Worm (Caenorhabditis elegans) whole organism, late embryonic: ENCODE measurements around the gene sru-39.

Experiments used
- C38D4.7 ChIP-seq: fragments of 200-800 bp; sonication (Bioruptor generic); optimal IDR thresholded peaks from 2 replicates; lab custom pipeline; 2018; ENCODE audit warnings: mild to moderate bottlenecking, missing genetic modification characterization, moderate library complexity, missing compliant biosample characterization
- ama-1 ChIP-seq: fragments of 150-350 bp; optimal IDR thresholded peaks from 2 replicates; lab custom pipeline; 2014
- ceh-14 ChIP-seq: sonication (generic microtip); optimal IDR thresholded peaks from 2 replicates; lab custom pipeline; 2016; ENCODE audit warnings: missing genotype, missing genetic modification characterization, missing compliant biosample characterization
- ceh-2 ChIP-seq: sonication (generic microtip); optimal IDR thresholded peaks from 2 replicates; lab custom pipeline; 2016; ENCODE audit warnings: missing genotype, missing genetic modification characterization, missing compliant biosample characterization
- ceh-22 ChIP-seq: sonication (generic microtip); optimal IDR thresholded peaks from 2 replicates; lab custom pipeline; 2017; ENCODE audit warnings: missing biosample characterization, missing genetic modification characterization
- ceh-30 ChIP-seq: fragments of 150-350 bp; optimal IDR thresholded peaks from 2 replicates; lab custom pipeline; 2014; ENCODE audit warnings: missing biosample characterization, missing genetic modification characterization
- che-1 ChIP-seq: sonication (generic microtip); optimal IDR thresholded peaks from 2 replicates; lab custom pipeline; 2016; ENCODE audit warnings: mild to moderate bottlenecking, missing genetic modification characterization, missing compliant biosample characterization
- dve-1 ChIP-seq: sonication (generic microtip); optimal IDR thresholded peaks from 2 replicates; lab custom pipeline; 2017; ENCODE audit warnings: antibody characterized with exemption, mild to moderate bottlenecking, missing genetic modification characterization, missing compliant biosample characterization
- elt-2 ChIP-seq: sonication (generic microtip); optimal IDR thresholded peaks from 2 replicates; lab custom pipeline; 2016; ENCODE audit warnings: missing genetic modification reagents, missing genetic modification characterization, missing compliant biosample characterization
- ets-4 ChIP-seq: sonication (generic microtip); optimal IDR thresholded peaks from 2 replicates; lab custom pipeline; 2016; ENCODE audit warnings: missing genetic modification characterization, missing compliant biosample characterization
- fkh-6 ChIP-seq: sonication (generic microtip); optimal IDR thresholded peaks from 2 replicates; lab custom pipeline; 2016; ENCODE audit warnings: missing genetic modification characterization, missing compliant biosample characterization
- hlh-13 ChIP-seq: fragments of 200-800 bp; sonication (Bioruptor generic); optimal IDR thresholded peaks from 2 replicates; lab custom pipeline; 2018; ENCODE audit warnings: mild to moderate bottlenecking, missing genetic modification characterization, missing compliant biosample characterization
- hlh-15 ChIP-seq: sonication (generic microtip); optimal IDR thresholded peaks from 2 replicates; lab custom pipeline; 2016; ENCODE audit warnings: missing genetic modification characterization, missing compliant biosample characterization
- hlh-30 ChIP-seq: sonication (generic microtip); optimal IDR thresholded peaks from 2 replicates; lab custom pipeline; 2017; ENCODE audit warnings: antibody characterized with exemption, missing genetic modification characterization, missing compliant biosample characterization; ENCODE audit not compliant: insufficient read depth
- lin-11 ChIP-seq: fragments of 200-800 bp; sonication (Bioruptor generic); optimal IDR thresholded peaks from 2 replicates; lab custom pipeline; 2018; ENCODE audit warnings: mild to moderate bottlenecking, missing genetic modification characterization, missing compliant biosample characterization
- mec-3 ChIP-seq: sonication (generic microtip); optimal IDR thresholded peaks from 2 replicates; lab custom pipeline; 2016; ENCODE audit warnings: borderline replicate concordance, missing genetic modification characterization, missing compliant biosample characterization
- npax-4 ChIP-seq: sonication (generic microtip); optimal IDR thresholded peaks from 2 replicates; lab custom pipeline; 2016; ENCODE audit warnings: missing genetic modification characterization, missing compliant biosample characterization
- pag-3 ChIP-seq: sonication (generic microtip); optimal IDR thresholded peaks from 2 replicates; lab custom pipeline; 2016; ENCODE audit warnings: missing compliant biosample characterization, missing genetic modification characterization, borderline replicate concordance
- pax-1 ChIP-seq: fragments of 150-350 bp; optimal IDR thresholded peaks from 2 replicates; lab custom pipeline; 2014; ENCODE audit warnings: missing biosample characterization, missing genetic modification characterization
- pha-4 ChIP-seq: fragments of 150-350 bp; optimal IDR thresholded peaks from 2 replicates; lab custom pipeline; 2018; ENCODE audit warnings: missing biosample characterization, missing genetic modification reagents, missing genetic modification characterization
- pqm-1 ChIP-seq: sonication (generic microtip); optimal IDR thresholded peaks from 2 replicates; lab custom pipeline; 2016; ENCODE audit warnings: missing genetic modification characterization, missing compliant biosample characterization
- sdc-2 ChIP-seq: sonication (generic microtip); optimal IDR thresholded peaks from 2 replicates; lab custom pipeline; 2016; ENCODE audit warnings: missing genotype, missing genetic modification characterization, missing compliant biosample characterization
- sox-2 ChIP-seq: fragments of 200-800 bp; sonication (Bioruptor generic); IDR thresholded peaks from 2 replicates; pipeline ENCODE4 v1.3.6; 2022; ENCODE audit warnings: missing genetic modification reagents, missing genetic modification characterization, missing compliant biosample characterization
- tbx-7 ChIP-seq: sonication (generic microtip); optimal IDR thresholded peaks from 2 replicates; lab custom pipeline; 2016; ENCODE audit warnings: missing genotype, missing genetic modification characterization, missing compliant biosample characterization
- unc-3 ChIP-seq, 2 experiments: fragments of 200-800 bp in 1 of 2; sonication (Bioruptor generic) in 1 of 2; sonication (generic microtip) in 1 of 2; conservative IDR thresholded peaks in 1 of 2; optimal IDR thresholded peaks in 1 of 2; 2 replicates each; pipeline versions ENCODE4 v1.3.6 to Lab custom; 2016 to 2022; ENCODE audit warnings: missing compliant biosample characterization in 2 of 2, missing genetic modification characterization in 2 of 2, missing genetic modification reagents in 1 of 2
- unc-42 ChIP-seq: sonication (generic microtip); optimal IDR thresholded peaks from 2 replicates; lab custom pipeline; 2016; ENCODE audit warnings: missing genotype, missing genetic modification characterization, missing compliant biosample characterization

The sru-39 gene

ce11 chrV:9837679-9838078 is 34.4 kb downstream of the sru-39 start, which contains the start of gene srsx-21:
TSS of gene srsx-21 (plus strand) at chrV:9837979.
- TF ChIP-seq pqm-1 (no peak), unc-42 (no peak), fkh-6 (tag; lab: Kevin White, UChicago) (no peak)

ce11 chrV:9841376-9841775 is 38.1 kb downstream of the sru-39 start, which contains the start of gene sru-36:
TSS of gene sru-36 (plus strand) at chrV:9841676.
- no peak for TF ChIP-seq lin-11
- no peak for TF ChIP-seq ceh-30 (tag; lab: Kevin White, UChicago)
- TF ChIP-seq sdc-2, result no peak

ce11 chrV:9843376-9843916 is 40.2 kb downstream of the sru-39 start, which contains the start of gene sru-8:
TSS of gene sru-8 (plus strand) at chrV:9843866.
- TF ChIP-seq lin-11 (no peak), hlh-15 (tag; lab: Kevin White, UChicago) (no peak)

ce11 chrV:9848576-9848975 is 45.3 kb downstream of the sru-39 start:
- TF ChIP-seq ets-4 (no peak), ceh-14 (no peak), ceh-22 (tag; lab: Kevin White, UChicago) (no peak), hlh-30 (tag; lab: Kevin White, UChicago) (no peak), unc-3 (GFP tag; conservative IDR thresholded peaks at IDR 0.05; lab: Robert Waterston, UW) (no peak), unc-3 (tag; optimal IDR thresholded peaks at IDR 0.05; lab: Kevin White, UChicago) (no peak), dve-1 (no peak), pag-3 (tag; lab: Kevin White, UChicago) (no peak), ceh-2 (tag; lab: Kevin White, UChicago) (no peak), fkh-6 (tag; lab: Kevin White, UChicago) (no peak), mec-3 (tag; lab: Kevin White, UChicago) (no peak), npax-4 (tag; lab: Kevin White, UChicago) (no peak), hlh-13 (GFP tag; lab: Kevin White, UChicago) (no peak), pha-4 (tag; lab: Kevin White, UChicago) (no peak), hlh-15 (tag; lab: Kevin White, UChicago) (no peak), tbx-7 (tag; lab: Kevin White, UChicago) (no peak), ama-1 (lab: Kevin White, UChicago) (no peak), elt-2 (tag; lab: Kevin White, UChicago) (no peak), che-1 (tag; lab: Kevin White, UChicago) (no peak), pax-1 (no peak), C38D4.7 (no peak)

- no peak for TF ChIP-seq npax-4 (tag; lab: Kevin White, UChicago)
- TF ChIP-seq elt-2 (tag; lab: Kevin White, UChicago), result no peak
- TF ChIP-seq ets-4, result no peak
- no peak for TF ChIP-seq hlh-13 (GFP tag; lab: Kevin White, UChicago)
- no peak for TF ChIP-seq pha-4 (tag; lab: Kevin White, UChicago)
- no peak for TF ChIP-seq ceh-2 (tag; lab: Kevin White, UChicago)
- no peak for TF ChIP-seq sox-2
- TF ChIP-seq hlh-30 (tag; lab: Kevin White, UChicago), result no peak
These were observed 50.5 kb downstream of the sru-39 start for ce11 chrV:9853801-9854200.
